Fruit fly (Drosophila melanogaster) whole organism, prepupa: ENCODE data around the gene CG8326.

Source experiments
- CG11762 ChIP-seq: fragments of 200-800 bp; sonication (Bioruptor generic); optimal IDR thresholded peaks from 3 replicates; lab custom pipeline; 2016; ENCODE audit warnings: missing biosample characterization, missing genetic modification characterization; ENCODE audit not compliant: insufficient read depth
- CG16779 ChIP-seq: fragments of 200-800 bp; sonication (Bioruptor generic); optimal IDR thresholded peaks from 3 replicates; lab custom pipeline; 2017; ENCODE audit warnings: missing biosample characterization, mild to moderate bottlenecking, missing genetic modification characterization
- CG4318 ChIP-seq: fragments of 200-800 bp; sonication (Bioruptor generic); optimal IDR thresholded peaks from 3 replicates; lab custom pipeline; 2017; ENCODE audit warnings: missing biosample characterization, mild to moderate bottlenecking, missing genetic modification characterization
- CG6808 ChIP-seq: fragments of 200-800 bp; sonication (Bioruptor generic); optimal IDR thresholded peaks from 3 replicates; lab custom pipeline; 2017; ENCODE audit warnings: missing biosample characterization, missing genetic modification characterization, mild to moderate bottlenecking, moderate library complexity, missing genetic modification reagents
- CG8632 ChIP-seq: fragments of 200-800 bp; sonication (Bioruptor generic); optimal IDR thresholded peaks from 3 replicates; lab custom pipeline; 2016; ENCODE audit warnings: missing biosample characterization, missing genetic modification characterization
- Eip78C ChIP-seq: fragments of 200-800 bp; sonication (Bioruptor generic); peaks from one replicate; lab custom pipeline; 2016; ENCODE audit warnings: missing biosample characterization, missing genetic modification characterization
- Gug ChIP-seq: fragments of 200-800 bp; sonication (Bioruptor generic); IDR thresholded peaks from 2 replicates; pipeline ENCODE4 v1.3.6; 2022; ENCODE audit warnings: missing biosample characterization, missing genetic modification characterization
- Hr38 ChIP-seq: sonication (Bioruptor generic); optimal IDR thresholded peaks from 2 replicates; lab custom pipeline; 2016; ENCODE audit warnings: missing biosample characterization, missing genetic modification characterization
- Hr39 ChIP-seq: fragments of 200-800 bp; sonication (Bioruptor generic); optimal IDR thresholded peaks from 2 replicates; lab custom pipeline; 2016; ENCODE audit warnings: missing biosample characterization, missing genetic modification characterization
- Met ChIP-seq: fragments of 200-800 bp; sonication (Bioruptor generic); optimal IDR thresholded peaks from 3 replicates; lab custom pipeline; 2016; ENCODE audit warnings: missing biosample characterization, missing genetic modification characterization
- OdsH ChIP-seq: fragments of 200-800 bp; sonication (Bioruptor generic); optimal IDR thresholded peaks from 3 replicates; lab custom pipeline; 2016; ENCODE audit warnings: missing biosample characterization, missing genetic modification characterization
- Sox102F ChIP-seq: fragments of 200-800 bp; sonication (Bioruptor generic); optimal IDR thresholded peaks from 2 replicates; lab custom pipeline; 2016; ENCODE audit warnings: missing biosample characterization, mild to moderate bottlenecking, missing genetic modification characterization
- fd59A ChIP-seq: fragments of 200-800 bp; sonication (Bioruptor generic); optimal IDR thresholded peaks from 2 replicates; lab custom pipeline; 2017; ENCODE audit warnings: missing biosample characterization, mild to moderate bottlenecking, missing genetic modification characterization, missing genetic modification reagents
- topi ChIP-seq: fragments of 200-800 bp; sonication (Bioruptor generic); optimal IDR thresholded peaks from 3 replicates; lab custom pipeline; 2016; ENCODE audit warnings: missing biosample characterization, missing genetic modification characterization

DNA sequence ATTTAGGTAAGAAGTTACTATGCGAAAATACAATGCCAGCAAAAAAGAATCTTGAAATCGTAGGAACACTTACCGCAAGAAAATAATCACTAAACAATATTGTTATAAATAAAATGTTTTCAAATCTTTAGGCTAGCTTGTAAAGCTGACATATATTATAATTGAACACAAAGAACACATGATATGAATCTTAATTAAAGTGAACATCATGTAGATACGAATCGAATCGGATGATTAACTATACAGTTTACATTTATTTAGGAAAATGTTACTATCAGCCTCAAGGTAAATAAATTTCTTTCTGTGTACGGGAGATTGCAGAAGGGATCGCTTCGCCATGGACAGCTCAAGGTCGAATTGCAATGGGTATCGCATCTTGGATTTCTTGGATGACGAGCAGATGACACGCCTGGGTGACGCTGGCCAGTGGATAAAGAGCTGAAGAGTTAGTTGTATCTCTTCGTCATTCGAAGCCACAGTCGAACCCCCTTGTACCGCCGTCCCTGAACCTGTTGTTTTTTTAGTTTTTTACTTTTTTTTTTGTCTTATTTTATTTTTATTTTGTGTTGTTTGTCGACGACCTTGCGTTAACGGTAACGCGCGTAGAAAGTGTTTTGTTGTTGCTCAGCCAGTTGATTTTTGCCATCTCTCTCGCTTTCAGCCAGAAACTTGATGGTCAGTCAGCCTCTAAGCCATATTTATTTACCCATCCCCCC lies 48.8 kb upstream of the CG8326 start:
- TF ChIP-seq Met (GFP tag; lab: Kevin White, UChicago) (peak; percentile 64), CG16779 (tag; lab: Kevin White, UChicago) (no peak), CG4318 (GFP tag; lab: Kevin White, UChicago) (peak; percentile 17), OdsH (peak; percentile 53), topi (GFP tag; lab: Kevin White, UChicago) (peak; percentile 65), CG6808 (GFP tag; lab: Kevin White, UChicago) (peak; percentile 43), fd59A (peak; percentile 20), Gug (no peak), Eip78C (GFP tag; lab: Kevin White, UChicago) (peak; percentile 88), CG8632 (GFP tag; lab: Kevin White, UChicago) (peak; percentile 48), Hr38 (GFP tag; lab: Kevin White, UChicago) (no peak), Hr39 (peak; percentile 39), CG11762 (GFP tag; lab: Kevin White, UChicago) (peak; percentile 55), Sox102F (GFP tag; lab: Kevin White, UChicago) (peak; percentile 18)
